Worm (Caenorhabditis elegans) whole organism, L1 larva: Measurements from ENCODE around the gene F38B7.10.

Source experiments
- F16B12.6 ChIP-seq: fragments of 150-350 bp; optimal IDR thresholded peaks from 2 replicates; lab custom pipeline; 2014; ENCODE audit warnings: missing biosample characterization, missing genetic modification characterization
- blmp-1 ChIP-seq: fragments of 150-350 bp; optimal IDR thresholded peaks from 2 replicates; lab custom pipeline; 2014; ENCODE audit warnings: missing biosample characterization, missing genetic modification characterization
- ceh-8 ChIP-seq: fragments of 200-800 bp; sonication (Bioruptor generic); optimal IDR thresholded peaks from 2 replicates; lab custom pipeline; 2018; ENCODE audit warnings: mild to moderate bottlenecking, missing genetic modification characterization, moderate library complexity, missing compliant biosample characterization
- ceh-88 ChIP-seq: fragments of 200-800 bp; sonication (Bioruptor generic); IDR thresholded peaks from 2 replicates; pipeline ENCODE4 v1.3.6; 2022; ENCODE audit warnings: missing genetic modification characterization, missing compliant biosample characterization
- dpl-1 ChIP-seq, 3 experiments: fragments of 150-350 bp in 2 of 3; sonication (generic microtip) in 1 of 3; optimal IDR thresholded peaks; 2 replicates each; lab custom pipeline; 2014 to 2017; ENCODE audit warnings: missing biosample characterization in 3 of 3, missing genetic modification characterization in 3 of 3, missing genetic modification reagents in 3 of 3
- dsc-1 ChIP-seq: sonication (generic microtip); optimal IDR thresholded peaks from 2 replicates; lab custom pipeline; 2016; ENCODE audit warnings: mild to moderate bottlenecking, missing genetic modification characterization, missing compliant biosample characterization
- efl-1 ChIP-seq, 4 experiments: fragments of 150-350 bp; optimal IDR thresholded peaks in 3 of 4; peaks in 1 of 4; 1 replicate in 1 of 4; 2 replicates in 3 of 4; lab custom pipeline; 2014; ENCODE audit warnings: missing biosample characterization in 2 of 4, missing genetic modification characterization in 2 of 4, missing genetic modification reagents in 2 of 4
- efl-3 ChIP-seq: fragments of 200-800 bp; sonication (Bioruptor generic); optimal IDR thresholded peaks from 2 replicates; lab custom pipeline; 2018; ENCODE audit warnings: mild to moderate bottlenecking, missing genetic modification characterization, missing compliant biosample characterization
- egl-27 ChIP-seq, 2 experiments: fragments of 150-350 bp in 1 of 2; sonication (generic microtip); optimal IDR thresholded peaks; 3 replicates each; lab custom pipeline; 2017 to 2018; ENCODE audit warnings: missing biosample characterization in 2 of 2, missing genetic modification characterization in 2 of 2, missing genetic modification reagents in 2 of 2
- elt-2 ChIP-seq: sonication (generic microtip); optimal IDR thresholded peaks from 2 replicates; lab custom pipeline; 2016; ENCODE audit warnings: missing genetic modification characterization, mild to moderate bottlenecking, inconsistent platforms, missing compliant biosample characterization, missing genetic modification reagents
- elt-3 ChIP-seq, 6 experiments: fragments of 150-350 bp in 1 of 6; sonication (generic microtip); optimal IDR thresholded peaks; 2 replicates each; lab custom pipeline; 2017 to 2018; ENCODE audit warnings: missing biosample characterization in 6 of 6, missing genetic modification characterization in 6 of 6, inconsistent platforms in 1 of 6
- ets-5 ChIP-seq: fragments of 200-800 bp; sonication (Bioruptor generic); IDR thresholded peaks from 2 replicates; pipeline ENCODE4 v1.3.6; 2022; ENCODE audit warnings: missing genetic modification characterization, missing compliant biosample characterization
- fkh-10 ChIP-seq: sonication (generic microtip); optimal IDR thresholded peaks from 2 replicates; lab custom pipeline; 2017; ENCODE audit warnings: missing biosample characterization, missing genetic modification reagents, missing genetic modification characterization
- fkh-4 ChIP-seq: sonication (generic microtip); optimal IDR thresholded peaks from 2 replicates; lab custom pipeline; 2016; ENCODE audit warnings: missing compliant biosample characterization, missing genetic modification characterization, borderline replicate concordance
- grh-1 ChIP-seq: fragments of 200-800 bp; sonication (Bioruptor generic); IDR thresholded peaks from 2 replicates; pipeline ENCODE4 v1.3.6; 2022; ENCODE audit warnings: missing genetic modification reagents, missing genetic modification characterization, missing compliant biosample characterization
- hlh-17 ChIP-seq: fragments of 200-800 bp; sonication (Bioruptor generic); optimal IDR thresholded peaks from 2 replicates; lab custom pipeline; 2018; ENCODE audit warnings: missing genetic modification characterization, mild to moderate bottlenecking, missing compliant biosample characterization, moderate library complexity, borderline replicate concordance
- hpl-2 ChIP-seq: fragments of 150-350 bp; optimal IDR thresholded peaks from 2 replicates; lab custom pipeline; 2014; ENCODE audit warnings: missing biosample characterization, missing genetic modification reagents, missing genetic modification characterization
- irx-1 ChIP-seq: sonication (generic microtip); optimal IDR thresholded peaks from 2 replicates; lab custom pipeline; 2016; ENCODE audit warnings: missing genetic modification characterization, missing compliant biosample characterization
- isw-1 ChIP-seq: fragments of 200-800 bp; sonication (Bioruptor generic); IDR thresholded peaks from 2 replicates; pipeline ENCODE4 v1.3.6; 2022; ENCODE audit warnings: missing genetic modification characterization, missing compliant biosample characterization
- jun-1 ChIP-seq: fragments of 150-350 bp; optimal IDR thresholded peaks from 2 replicates; lab custom pipeline; 2014; ENCODE audit warnings: missing biosample characterization, missing genetic modification reagents, missing genetic modification characterization
- lin-13 ChIP-seq: fragments of 150-350 bp; optimal IDR thresholded peaks from 2 replicates; lab custom pipeline; 2014; ENCODE audit warnings: missing biosample characterization, missing genetic modification reagents, missing genetic modification characterization
- lin-14 ChIP-seq: fragments of 200-800 bp; sonication (Bioruptor generic); optimal IDR thresholded peaks from 2 replicates; lab custom pipeline; 2018; ENCODE audit warnings: mild to moderate bottlenecking, missing genetic modification characterization, moderate library complexity, missing compliant biosample characterization
- lin-35 ChIP-seq, 2 experiments: fragments of 150-350 bp; optimal IDR thresholded peaks; 2 replicates each; lab custom pipeline; 2014; ENCODE audit warnings: missing biosample characterization in 2 of 2, missing genetic modification characterization in 2 of 2, missing genetic modification reagents in 2 of 2
- lin-39 ChIP-seq: fragments of 150-350 bp; optimal IDR thresholded peaks from 2 replicates; lab custom pipeline; 2014; ENCODE audit warnings: missing biosample characterization, missing genetic modification reagents, missing genetic modification characterization
- lir-3 ChIP-seq: sonication (generic microtip); optimal IDR thresholded peaks from 2 replicates; lab custom pipeline; 2016; ENCODE audit warnings: mild to moderate bottlenecking, missing genetic modification characterization, moderate library complexity, missing compliant biosample characterization; ENCODE audit not compliant: poor library complexity
- lsy-2 ChIP-seq, 2 experiments: fragments of 150-350 bp; optimal IDR thresholded peaks; 2 replicates each; lab custom pipeline; 2014; ENCODE audit warnings: missing biosample characterization in 2 of 2, missing genetic modification characterization in 2 of 2
- mab-9 ChIP-seq: fragments of 200-800 bp; sonication (Bioruptor generic); IDR thresholded peaks from 2 replicates; pipeline ENCODE4 v1.3.6; 2022; ENCODE audit warnings: missing genetic modification reagents, missing genetic modification characterization, missing compliant biosample characterization
- mdl-1 ChIP-seq, 2 experiments: fragments of 150-350 bp; optimal IDR thresholded peaks; 2 replicates each; lab custom pipeline; 2014 to 2017; ENCODE audit warnings: missing biosample characterization in 2 of 2, missing genetic modification characterization in 2 of 2, inconsistent platforms in 1 of 2
- mep-1 ChIP-seq: fragments of 150-350 bp; optimal IDR thresholded peaks from 2 replicates; lab custom pipeline; 2014; ENCODE audit warnings: missing biosample characterization, missing genetic modification characterization
- nhr-11 ChIP-seq: fragments of 150-350 bp; optimal IDR thresholded peaks from 2 replicates; lab custom pipeline; 2014; ENCODE audit warnings: missing biosample characterization, missing genetic modification characterization
- nhr-19 ChIP-seq: fragments of 200-800 bp; sonication (Bioruptor generic); conservative IDR thresholded peaks from 2 replicates; pipeline ENCODE4 v1.3.6; 2022; ENCODE audit warnings: missing genetic modification characterization, missing compliant biosample characterization
- nhr-20 ChIP-seq: sonication (generic microtip); optimal IDR thresholded peaks from 2 replicates; lab custom pipeline; 2016; ENCODE audit warnings: mild to moderate bottlenecking, missing genetic modification characterization, missing compliant biosample characterization
- nhr-237 ChIP-seq: fragments of 150-350 bp; optimal IDR thresholded peaks from 2 replicates; lab custom pipeline; 2014; ENCODE audit warnings: missing biosample characterization, missing genetic modification characterization
- nhr-71 ChIP-seq: sonication (generic microtip); optimal IDR thresholded peaks from 2 replicates; lab custom pipeline; 2016; ENCODE audit warnings: mild to moderate bottlenecking, missing genetic modification characterization, moderate library complexity, missing compliant biosample characterization
- nhr-85 ChIP-seq: sonication (generic microtip); peaks from one replicate; lab custom pipeline; 2016; ENCODE audit warnings: missing genetic modification characterization, inconsistent platforms, missing compliant biosample characterization
- nhr-90 ChIP-seq: sonication (generic microtip); optimal IDR thresholded peaks from 2 replicates; lab custom pipeline; 2016; ENCODE audit warnings: mild to moderate bottlenecking, missing genetic modification characterization, missing compliant biosample characterization; ENCODE audit not compliant: poor library complexity
- pag-3 ChIP-seq: sonication (generic microtip); optimal IDR thresholded peaks from 2 replicates; lab custom pipeline; 2017; ENCODE audit warnings: missing genetic modification characterization, mild to moderate bottlenecking, missing compliant biosample characterization, antibody characterized with exemption, borderline replicate concordance; ENCODE audit not compliant: insufficient read depth
- pax-3 ChIP-seq: fragments of 200-800 bp; sonication (Bioruptor generic); optimal IDR thresholded peaks from 2 replicates; lab custom pipeline; 2018; ENCODE audit warnings: mild to moderate bottlenecking, missing genetic modification characterization, moderate library complexity, missing compliant biosample characterization
- rnt-1 ChIP-seq: sonication (generic microtip); optimal IDR thresholded peaks from 2 replicates; lab custom pipeline; 2016; ENCODE audit warnings: mild to moderate bottlenecking, missing genetic modification characterization, moderate library complexity, missing compliant biosample characterization
- skn-1 ChIP-seq: fragments of 150-350 bp; optimal IDR thresholded peaks from 2 replicates; lab custom pipeline; 2014; ENCODE audit warnings: missing biosample characterization, missing genetic modification characterization
- snu-23 ChIP-seq: sonication (generic microtip); optimal IDR thresholded peaks from 2 replicates; lab custom pipeline; 2016; ENCODE audit warnings: missing genetic modification characterization, missing compliant biosample characterization
- sup-37 ChIP-seq: fragments of 200-800 bp; sonication (Bioruptor generic); optimal IDR thresholded peaks from 2 replicates; lab custom pipeline; 2018; ENCODE audit warnings: mild to moderate bottlenecking, missing genetic modification characterization, missing compliant biosample characterization
- swsn-7 ChIP-seq: sonication (generic microtip); optimal IDR thresholded peaks from 2 replicates; lab custom pipeline; 2016; ENCODE audit warnings: missing genetic modification characterization, missing compliant biosample characterization
- tbx-2 ChIP-seq: sonication (generic microtip); optimal IDR thresholded peaks from 2 replicates; lab custom pipeline; 2016; ENCODE audit warnings: missing genetic modification characterization, missing compliant biosample characterization
- unc-130 ChIP-seq: fragments of 150-350 bp; optimal IDR thresholded peaks from 2 replicates; lab custom pipeline; 2017; ENCODE audit warnings: missing biosample characterization, missing genetic modification characterization, inconsistent platforms
- unc-86 ChIP-seq: sonication (generic microtip); optimal IDR thresholded peaks from 2 replicates; lab custom pipeline; 2016; ENCODE audit warnings: missing genetic modification characterization, missing compliant biosample characterization
- unc-98 ChIP-seq: fragments of 200-800 bp; sonication (Bioruptor generic); IDR thresholded peaks from 2 replicates; pipeline ENCODE4 v1.3.6; 2022; ENCODE audit warnings: missing genetic modification characterization, missing compliant biosample characterization
- xbp-1 ChIP-seq: sonication (generic microtip); optimal IDR thresholded peaks from 2 replicates; lab custom pipeline; 2016; ENCODE audit warnings: missing genetic modification characterization, missing compliant biosample characterization
- zag-1 ChIP-seq: fragments of 150-350 bp; optimal IDR thresholded peaks from 2 replicates; lab custom pipeline; 2014; ENCODE audit warnings: missing biosample characterization, missing genetic modification characterization
- ztf-4 ChIP-seq: fragments of 150-350 bp; optimal IDR thresholded peaks from 2 replicates; lab custom pipeline; 2014; ENCODE audit warnings: missing biosample characterization, missing genetic modification characterization

F38B7.10 gene

DNA sequence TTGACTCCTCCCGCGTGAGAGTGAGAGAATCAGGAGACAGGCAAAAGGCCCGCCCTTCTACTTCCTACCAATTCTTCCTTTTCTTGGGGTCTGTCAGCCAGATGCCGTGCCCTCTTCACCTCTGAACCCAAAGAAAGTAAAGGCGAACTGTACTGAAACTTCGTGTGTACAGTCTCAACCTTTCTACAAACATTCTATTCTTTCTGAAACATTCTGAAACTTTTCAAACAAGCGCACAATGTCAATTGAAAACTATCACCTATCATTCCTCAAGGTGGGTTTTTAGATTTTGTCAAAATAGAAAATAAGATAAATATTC, 12.8 kb upstream of the F38B7.10 start:
- TF ChIP-seq zag-1 (tag; lab: Kevin White, UChicago) = no peak
- no peak for TF ChIP-seq xbp-1 (tag; lab: Kevin White, UChicago)
- TF ChIP-seq nhr-11 (tag; lab: Kevin White, UChicago) = no peak
- no peak for TF ChIP-seq nhr-237 (tag; lab: Kevin White, UChicago)
- TF ChIP-seq efl-3 (GFP tag; lab: Kevin White, UChicago) = no peak
- no peak for TF ChIP-seq lir-3 (tag; lab: Kevin White, UChicago)
- TF ChIP-seq irx-1 = no peak
- TF ChIP-seq F16B12.6 (tag; lab: Kevin White, UChicago) = no peak
- no peak for TF ChIP-seq unc-98
- no peak for TF ChIP-seq mep-1
- TF ChIP-seq blmp-1 (tag; lab: Kevin White, UChicago) = no peak
- TF ChIP-seq ets-5 = no peak
- no peak for TF ChIP-seq lin-39
- TF ChIP-seq hpl-2 (GFP tag; lab: Kevin White, UChicago) = no peak
- TF ChIP-seq unc-86 = no peak
- no peak for TF ChIP-seq hlh-17 (GFP tag; lab: Kevin White, UChicago)
- no peak for TF ChIP-seq sup-37

DNA sequence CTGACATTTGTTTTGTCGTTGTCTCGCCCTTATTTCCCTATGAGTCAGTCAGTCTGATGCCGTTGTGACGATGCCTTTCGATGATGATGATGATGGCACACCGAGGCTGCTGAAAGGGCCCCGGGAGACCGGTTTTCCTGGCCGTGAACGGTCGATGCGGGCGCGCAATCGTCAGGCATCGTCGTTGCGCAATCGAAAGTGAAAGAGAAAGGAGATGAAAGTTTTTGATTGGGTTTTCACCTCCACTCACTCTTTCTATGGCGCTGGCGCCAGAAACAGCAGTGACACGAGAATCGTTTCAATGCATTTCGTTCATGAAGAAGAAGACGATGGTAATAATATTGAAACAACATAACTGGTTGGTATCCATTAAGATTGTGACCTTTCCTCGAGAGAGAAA, 12.4 kb upstream of the F38B7.10 start:
- TF ChIP-seq snu-23 (GFP tag; lab: Kevin White, UChicago) = peak; percentile 51
- peak; percentile 88 for TF ChIP-seq lin-14
- TF ChIP-seq ztf-4 (tag; lab: Kevin White, UChicago) = no peak
- TF ChIP-seq rnt-1 = peak; percentile 41
- TF ChIP-seq fkh-4 (tag; lab: Kevin White, UChicago) = no peak
- TF ChIP-seq nhr-71 (tag; lab: Kevin White, UChicago) = peak; percentile 66
- peak; percentile 100 for TF ChIP-seq blmp-1 (tag; lab: Kevin White, UChicago)
- peak in 1 of 2 experiments; percentile 58 for TF ChIP-seq egl-27 (tag; optimal IDR thresholded peaks at IDR 0.05; lab: Kevin White, UChicago)
- peak; percentile 14 for TF ChIP-seq jun-1 (tag; lab: Kevin White, UChicago)
- TF ChIP-seq nhr-90 (tag; lab: Kevin White, UChicago) = peak; percentile 60
- TF ChIP-seq pax-3 (tag; lab: Kevin White, UChicago) = peak; percentile 27
- no peak for TF ChIP-seq ceh-8 (GFP tag; lab: Kevin White, UChicago)
- peak; percentile 96 for TF ChIP-seq grh-1
- peak in 1 of 3 experiments; percentile 8 for TF ChIP-seq dpl-1 (GFP tag; optimal IDR thresholded peaks at IDR 0.05; lab: Kevin White, UChicago)
- no peak for TF ChIP-seq ceh-88
- TF ChIP-seq mep-1 = peak; percentile 1
- TF ChIP-seq lin-13 (GFP tag; lab: Kevin White, UChicago) = peak; percentile 13
- peak in 1 of 2 experiments; percentile 31 for TF ChIP-seq lin-35 (GFP tag; optimal IDR thresholded peaks at IDR 0.05; lab: Kevin White, UChicago)
- TF ChIP-seq pag-3 (tag; lab: Kevin White, UChicago) = peak; percentile 59
- TF ChIP-seq fkh-10 = no peak
- no peak for TF ChIP-seq tbx-2 (tag; lab: Kevin White, UChicago)
- peak; percentile 63 for TF ChIP-seq nhr-20 (tag; lab: Kevin White, UChicago)
- TF ChIP-seq mdl-1 (tag; optimal IDR thresholded peaks at IDR 0.05; lab: Kevin White, UChicago) = peak in 1 of 2 experiments; percentile 57
- no peak for TF ChIP-seq nhr-237 (tag; lab: Kevin White, UChicago)
- no peak for TF ChIP-seq isw-1 (GFP tag; lab: Robert Waterston, UW)
- TF ChIP-seq efl-1 (optimal IDR thresholded peaks at IDR 0.05; lab: Kevin White, UChicago) = peak; percentile 1 to 14
- peak in 1 of 2 experiments; percentile 90 for TF ChIP-seq efl-1 (GFP tag; optimal IDR thresholded peaks at IDR 0.05 in 1 of 2; lab: Kevin White, UChicago)
- no peak for TF ChIP-seq F16B12.6 (tag; lab: Kevin White, UChicago)
- peak in 4 of 6 experiments; percentile 20 to 71 (median 39) for TF ChIP-seq elt-3 (tag; optimal IDR thresholded peaks at IDR 0.05; lab: Kevin White, UChicago)
- no peak for TF ChIP-seq dsc-1 (tag; lab: Kevin White, UChicago)
- TF ChIP-seq skn-1 (tag; lab: Kevin White, UChicago) = peak; percentile 27
- peak; percentile 13 for TF ChIP-seq efl-3 (GFP tag; lab: Kevin White, UChicago)
- no peak for TF ChIP-seq unc-130 (tag; lab: Kevin White, UChicago)
- peak; percentile 9 for TF ChIP-seq swsn-7 (tag; lab: Kevin White, UChicago)
- TF ChIP-seq nhr-85 (tag; lab: Kevin White, UChicago) = peak; percentile 99
- peak in 1 of 2 experiments; percentile 50 for TF ChIP-seq lsy-2 (tag; optimal IDR thresholded peaks at IDR 0.05; lab: Kevin White, UChicago)
- TF ChIP-seq nhr-19 (GFP tag; lab: Robert Waterston, UW) = no peak; the same call in none of the 2 replicates
- 0 out of 2 replicates have a peak, but pooled peaks have one; percentile 38 for TF ChIP-seq mab-9 (GFP tag; lab: Robert Waterston, UW)
- no peak for TF ChIP-seq elt-2 (tag; lab: Kevin White, UChicago)
